Fruit fly (Drosophila melanogaster) whole organism, prepupa: Measurements from ENCODE around the gene CG14374.

ENCODE experiments used
- Blimp-1 ChIP-seq: fragments of 200-800 bp; sonication (Bioruptor generic); optimal IDR thresholded peaks from 3 replicates; lab custom pipeline; 2017; ENCODE audit warnings: missing biosample characterization, missing genetic modification characterization, mild to moderate bottlenecking, moderate library complexity, missing genetic modification reagents
- CG10631 ChIP-seq: fragments of 200-800 bp; sonication (Bioruptor generic); optimal IDR thresholded peaks from 2 replicates; lab custom pipeline; 2016; ENCODE audit warnings: missing biosample characterization, missing genetic modification characterization
- CG11902 ChIP-seq: fragments of 200-800 bp; sonication (Bioruptor generic); optimal IDR thresholded peaks from 3 replicates; lab custom pipeline; 2016; ENCODE audit warnings: missing biosample characterization, missing genetic modification characterization
- CG15336 ChIP-seq: fragments of 200-800 bp; sonication (Bioruptor generic); IDR thresholded peaks from 2 replicates; pipeline ENCODE4 v1.3.6; 2022; ENCODE audit warnings: missing biosample characterization, missing genetic modification characterization
- CG3032 ChIP-seq: fragments of 200-800 bp; optimal IDR thresholded peaks from 2 replicates; lab custom pipeline; 2019; ENCODE audit warnings: missing biosample characterization, mild to moderate bottlenecking, missing genetic modification characterization, moderate library complexity
- CG31627 ChIP-seq: fragments of 200-800 bp; sonication (Bioruptor generic); optimal IDR thresholded peaks from 3 replicates; lab custom pipeline; 2016; ENCODE audit warnings: missing biosample characterization, missing genetic modification characterization
- CG32006 ChIP-seq: fragments of 200-800 bp; sonication (Bioruptor generic); optimal IDR thresholded peaks from 3 replicates; lab custom pipeline; 2017; ENCODE audit warnings: missing biosample characterization, mild to moderate bottlenecking, missing genetic modification characterization
- CG3919 ChIP-seq: fragments of 200-800 bp; sonication (Bioruptor generic); optimal IDR thresholded peaks from 3 replicates; lab custom pipeline; 2016; ENCODE audit warnings: missing biosample characterization, missing genetic modification characterization
- CG4318 ChIP-seq: fragments of 200-800 bp; sonication (Bioruptor generic); optimal IDR thresholded peaks from 3 replicates; lab custom pipeline; 2017; ENCODE audit warnings: missing biosample characterization, mild to moderate bottlenecking, missing genetic modification characterization
- CG6163 ChIP-seq: fragments of 200-800 bp; sonication (Bioruptor generic); IDR thresholded peaks from 3 replicates; pipeline ENCODE4 v1.3.6; 2022; ENCODE audit warnings: missing biosample characterization, missing genetic modification characterization
- CG6276 ChIP-seq: fragments of 200-800 bp; sonication (Bioruptor generic); optimal IDR thresholded peaks from 2 replicates; lab custom pipeline; 2017; ENCODE audit warnings: missing biosample characterization, mild to moderate bottlenecking, missing genetic modification characterization
- CG6808 ChIP-seq: fragments of 200-800 bp; sonication (Bioruptor generic); optimal IDR thresholded peaks from 3 replicates; lab custom pipeline; 2017; ENCODE audit warnings: missing biosample characterization, missing genetic modification characterization, mild to moderate bottlenecking, moderate library complexity, missing genetic modification reagents
- CG8119 ChIP-seq: fragments of 200-800 bp; sonication (Bioruptor generic); IDR thresholded peaks from 3 replicates; pipeline ENCODE4 v1.3.6; 2022; ENCODE audit warnings: missing biosample characterization, missing genetic modification characterization
- Eip75B ChIP-seq: fragments of 200-800 bp; sonication (Bioruptor generic); optimal IDR thresholded peaks from 3 replicates; lab custom pipeline; 2016; ENCODE audit warnings: missing biosample characterization, missing genetic modification characterization
- Eip78C ChIP-seq: fragments of 200-800 bp; sonication (Bioruptor generic); peaks from one replicate; lab custom pipeline; 2016; ENCODE audit warnings: missing biosample characterization, missing genetic modification characterization
- Eip93F ChIP-seq: fragments of 200-800 bp; sonication (Bioruptor generic); optimal IDR thresholded peaks from 2 replicates; lab custom pipeline; 2016; ENCODE audit warnings: missing biosample characterization, mild to moderate bottlenecking, missing genetic modification characterization
- Ets21C ChIP-seq: fragments of 200-800 bp; sonication (Bioruptor generic); optimal IDR thresholded peaks from 3 replicates; lab custom pipeline; 2016; ENCODE audit warnings: missing biosample characterization, missing genetic modification characterization
- Ets96B ChIP-seq: fragments of 200-800 bp; optimal IDR thresholded peaks from 2 replicates; lab custom pipeline; 2019; ENCODE audit warnings: missing biosample characterization, mild to moderate bottlenecking, missing genetic modification characterization, moderate library complexity
- Hr39 ChIP-seq: fragments of 200-800 bp; sonication (Bioruptor generic); optimal IDR thresholded peaks from 2 replicates; lab custom pipeline; 2016; ENCODE audit warnings: missing biosample characterization, missing genetic modification characterization
- Hr4 ChIP-seq: fragments of 200-800 bp; sonication (Bioruptor generic); optimal IDR thresholded peaks from 3 replicates; lab custom pipeline; 2016; ENCODE audit warnings: missing biosample characterization, missing genetic modification characterization
- Lpt ChIP-seq: fragments of 200-800 bp; sonication (Bioruptor generic); optimal IDR thresholded peaks from 3 replicates; lab custom pipeline; 2016; ENCODE audit warnings: missing biosample characterization, missing genetic modification characterization
- Smox ChIP-seq: fragments of 200-800 bp; sonication (Bioruptor generic); optimal IDR thresholded peaks from 3 replicates; lab custom pipeline; 2016; ENCODE audit warnings: missing biosample characterization, missing genetic modification characterization
- Sox102F ChIP-seq: fragments of 200-800 bp; sonication (Bioruptor generic); optimal IDR thresholded peaks from 2 replicates; lab custom pipeline; 2016; ENCODE audit warnings: missing biosample characterization, mild to moderate bottlenecking, missing genetic modification characterization
- acj6 ChIP-seq: fragments of 200-800 bp; sonication (Bioruptor generic); optimal IDR thresholded peaks from 3 replicates; lab custom pipeline; 2016; ENCODE audit warnings: missing biosample characterization, missing genetic modification characterization
- cyc ChIP-seq: fragments of 200-800 bp; sonication (Bioruptor generic); optimal IDR thresholded peaks from 3 replicates; lab custom pipeline; 2016; ENCODE audit warnings: missing biosample characterization, missing genetic modification characterization
- dsx ChIP-seq: fragments of 200-800 bp; optimal IDR thresholded peaks from 3 replicates; lab custom pipeline; 2019; ENCODE audit warnings: missing biosample characterization, mild to moderate bottlenecking, missing genetic modification characterization, moderate library complexity; ENCODE audit not compliant: poor library complexity, severe bottlenecking
- eg ChIP-seq: fragments of 200-800 bp; sonication (Bioruptor generic); IDR thresholded peaks from 3 replicates; pipeline ENCODE4 v1.3.6; 2022; ENCODE audit warnings: missing biosample characterization, missing genetic modification characterization
- esn ChIP-seq: fragments of 200-800 bp; sonication (Bioruptor generic); optimal IDR thresholded peaks from 2 replicates; lab custom pipeline; 2016; ENCODE audit warnings: missing biosample characterization, mild to moderate bottlenecking, missing genetic modification characterization, moderate library complexity
- fd59A ChIP-seq: fragments of 200-800 bp; sonication (Bioruptor generic); optimal IDR thresholded peaks from 2 replicates; lab custom pipeline; 2017; ENCODE audit warnings: missing biosample characterization, mild to moderate bottlenecking, missing genetic modification characterization, missing genetic modification reagents
- fkh ChIP-seq: fragments of 200-800 bp; sonication (Bioruptor generic); optimal IDR thresholded peaks from 3 replicates; lab custom pipeline; 2017; ENCODE audit warnings: missing biosample characterization, mild to moderate bottlenecking, missing genetic modification characterization, moderate library complexity
- lz ChIP-seq: fragments of 200-800 bp; sonication (Bioruptor generic); optimal IDR thresholded peaks from 3 replicates; lab custom pipeline; 2016; ENCODE audit warnings: missing biosample characterization, missing genetic modification characterization
- net ChIP-seq: fragments of 200-800 bp; sonication (Bioruptor generic); optimal IDR thresholded peaks from 3 replicates; lab custom pipeline; 2016; ENCODE audit warnings: missing biosample characterization, missing genetic modification characterization
- pdm3 ChIP-seq: fragments of 200-800 bp; sonication (Bioruptor generic); optimal IDR thresholded peaks from 3 replicates; lab custom pipeline; 2016; ENCODE audit warnings: missing biosample characterization, missing genetic modification characterization
- svp ChIP-seq: fragments of 200-800 bp; sonication (Bioruptor generic); peaks from one replicate; lab custom pipeline; 2016; ENCODE audit warnings: missing biosample characterization, missing genetic modification characterization

The CG14374 gene

dm6 chr3R:13412704-13413103 lies 15.8 kb upstream of the CG14374 start:
- TF ChIP-seq CG31627 (GFP tag; lab: Kevin White, UChicago) (no peak), CG11902 (no peak), Ets96B (tag; lab: Kevin White, UChicago) (no peak), CG4318 (peak; percentile 28), Eip75B (GFP tag; lab: Kevin White, UChicago) (no peak), CG15336 (GFP tag; lab: Robert Waterston, UW) (peak; percentile 40; the same call in 1 of the 2 replicates), cyc (GFP tag; lab: Kevin White, UChicago) (no peak), CG32006 (GFP tag; lab: Kevin White, UChicago) (peak; percentile 67), pdm3 (peak; percentile 7), CG10631 (no peak), net (GFP tag; lab: Kevin White, UChicago) (no peak), Hr4 (GFP tag; lab: Kevin White, UChicago) (peak; percentile 66), Eip78C (peak; percentile 62), Hr39 (no peak), CG8119 (GFP tag; lab: Robert Waterston, UW) (0 out of 3 replicates have a peak, but pooled peaks have one; percentile 43), svp (no peak), fd59A (GFP tag; lab: Kevin White, UChicago) (no peak), CG6276 (peak; percentile 50), CG3919 (no peak), Smox (no peak), Ets21C (GFP tag; lab: Kevin White, UChicago) (no peak), Blimp-1 (GFP tag; lab: Kevin White, UChicago) (no peak), eg (GFP tag; lab: Robert Waterston, UW) (peak; percentile 51; the same call in 2 of the 3 replicates), fkh (no peak), CG6808 (GFP tag; lab: Kevin White, UChicago) (no peak), Lpt (GFP tag; lab: Kevin White, UChicago) (peak; percentile 5), acj6 (no peak), Eip93F (GFP tag; lab: Kevin White, UChicago) (no peak)

dm6 chr3R:13406898-13407297 lies 10.0 kb upstream of the CG14374 start, which contains the start of gene yellow-e2:
Gene yellow-e2, minus strand, starts transcription at chr3R:13406998.
- TF ChIP-seq svp (peak; percentile 55), Eip78C (peak; percentile 1), dsx (GFP tag; lab: Kevin White, UChicago) (peak; percentile 23), Hr39 (no peak)

dm6 chr3R:13404841-13405441 lies 8.0 kb upstream of the CG14374 start, which contains the start of gene yellow-e3:
Gene yellow-e3, minus strand, starts transcription at chr3R:13404870.
- no peak for TF ChIP-seq Hr4 (GFP tag; lab: Kevin White, UChicago)
- TF ChIP-seq CG6808 (GFP tag; lab: Kevin White, UChicago), result no peak
- no peak for TF ChIP-seq Sox102F

- peak; percentile 24 for TF ChIP-seq CG3032
- TF ChIP-seq CG6163 (GFP tag; lab: Robert Waterston, UW), result no peak
- peak; percentile 98 for TF ChIP-seq fkh
- TF ChIP-seq Smox, result no peak
- TF ChIP-seq lz (GFP tag; lab: Kevin White, UChicago), result peak; percentile 3
- no peak for TF ChIP-seq esn (GFP tag; lab: Kevin White, UChicago)
- no peak for TF ChIP-seq acj6
- TF ChIP-seq Hr39, result peak; percentile 13
- TF ChIP-seq, all 60 proteins: peak for 4
Measured at dm6 chr3R:13403032-13403459, 6.1 kb upstream of the CG14374 start, which contains the start of gene Dpm3. Gene Dpm3, minus strand, starts transcription at chr3R:13403051.
